Worm (Caenorhabditis elegans) whole organism, L4 larva: ENCODE data around the gene W07G4.7.

Experiments
- F10B5.3 ChIP-seq: sonication (generic microtip); optimal IDR thresholded peaks from 2 replicates; lab custom pipeline; 2016; ENCODE audit warnings: mild to moderate bottlenecking, missing genetic modification characterization, missing compliant biosample characterization
- F37D6.2 ChIP-seq: sonication (generic microtip); optimal IDR thresholded peaks from 2 replicates; lab custom pipeline; 2016; ENCODE audit warnings: mild to moderate bottlenecking, missing genetic modification characterization, missing compliant biosample characterization
- F44E2.7 ChIP-seq: fragments of 200-800 bp; sonication (Bioruptor generic); IDR thresholded peaks from 2 replicates; pipeline ENCODE4 v2.1.2; 2022; ENCODE audit warnings: missing genetic modification characterization, missing compliant biosample characterization
- T20F7.1 ChIP-seq: fragments of 200-800 bp; sonication (Bioruptor generic); optimal IDR thresholded peaks from 2 replicates; lab custom pipeline; 2018; ENCODE audit warnings: mild to moderate bottlenecking, missing genetic modification characterization, missing compliant biosample characterization
- Y48G9A.11 ChIP-seq: fragments of 200-800 bp; sonication (Bioruptor generic); IDR thresholded peaks from 2 replicates; pipeline ENCODE4 v1.3.6; 2022; ENCODE audit warnings: missing genetic modification reagents, missing genetic modification characterization, missing compliant biosample characterization
- Y75B8A.6 ChIP-seq: fragments of 200-800 bp; sonication (Bioruptor generic); IDR thresholded peaks from 2 replicates; pipeline ENCODE4 v1.3.6; 2022; ENCODE audit warnings: missing genetic modification reagents, missing genetic modification characterization, missing compliant biosample characterization
- ZK337.2 ChIP-seq: fragments of 200-800 bp; sonication (Bioruptor generic); IDR thresholded peaks from 2 replicates; pipeline ENCODE4 v1.3.6; 2022; ENCODE audit warnings: missing genetic modification reagents, missing genetic modification characterization, missing compliant biosample characterization
- ZK546.5 ChIP-seq, 2 experiments: sonication (generic microtip); optimal IDR thresholded peaks; 2 replicates each; lab custom pipeline; 2017; ENCODE audit warnings: missing biosample characterization in 2 of 2, missing genetic modification characterization in 2 of 2
- arid-1 ChIP-seq: fragments of 200-800 bp; sonication (Bioruptor generic); conservative IDR thresholded peaks from 2 replicates; pipeline ENCODE4 v1.3.6; 2022; ENCODE audit warnings: missing genetic modification reagents, missing genetic modification characterization, missing compliant biosample characterization
- attf-4 ChIP-seq: sonication (generic microtip); optimal IDR thresholded peaks from 3 replicates; lab custom pipeline; 2017; ENCODE audit warnings: missing biosample characterization, missing genetic modification characterization
- ceh-20 ChIP-seq: fragments of 200-800 bp; sonication (Bioruptor generic); IDR thresholded peaks from 2 replicates; pipeline ENCODE4 v1.3.6; 2022; ENCODE audit warnings: missing genetic modification reagents, missing genetic modification characterization, missing compliant biosample characterization
- ceh-82 ChIP-seq: sonication (generic microtip); optimal IDR thresholded peaks from 2 replicates; lab custom pipeline; 2017; ENCODE audit warnings: missing biosample characterization, missing genetic modification characterization
- cey-2 ChIP-seq: sonication (generic microtip); optimal IDR thresholded peaks from 3 replicates; lab custom pipeline; 2017; ENCODE audit warnings: missing genetic modification characterization, mild to moderate bottlenecking, missing compliant biosample characterization, antibody characterized with exemption, borderline replicate concordance; ENCODE audit not compliant: insufficient read depth
- daf-12 ChIP-seq: fragments of 150-350 bp; optimal IDR thresholded peaks from 2 replicates; lab custom pipeline; 2014; ENCODE audit warnings: missing biosample characterization, missing genetic modification reagents, missing genetic modification characterization
- daf-19 ChIP-seq: fragments of 200-800 bp; sonication (Bioruptor generic); conservative IDR thresholded peaks from 2 replicates; pipeline ENCODE4 v1.3.6; 2022; ENCODE audit warnings: missing genetic modification characterization, missing compliant biosample characterization
- dmd-9 ChIP-seq: fragments of 200-800 bp; sonication (Bioruptor generic); IDR thresholded peaks from 2 replicates; pipeline ENCODE4 v1.3.6; 2022; ENCODE audit warnings: missing genetic modification reagents, missing genetic modification characterization, missing compliant biosample characterization
- dpl-1 ChIP-seq: fragments of 150-350 bp; optimal IDR thresholded peaks from 2 replicates; lab custom pipeline; 2014; ENCODE audit warnings: missing biosample characterization, missing genetic modification reagents, missing genetic modification characterization
- duxl-1 ChIP-seq: sonication (generic microtip); optimal IDR thresholded peaks from 2 replicates; lab custom pipeline; 2016; ENCODE audit warnings: mild to moderate bottlenecking, missing genetic modification characterization, moderate library complexity, missing compliant biosample characterization; ENCODE audit not compliant: poor library complexity
- egl-43 ChIP-seq: fragments of 200-800 bp; sonication (Bioruptor generic); IDR thresholded peaks from 2 replicates; pipeline ENCODE4 v1.3.6; 2022; ENCODE audit warnings: missing genetic modification reagents, missing genetic modification characterization, missing compliant biosample characterization
- fkh-10 ChIP-seq: fragments of 150-350 bp; optimal IDR thresholded peaks from 2 replicates; lab custom pipeline; 2014; ENCODE audit warnings: missing biosample characterization, missing genetic modification reagents, missing genetic modification characterization
- hlh-30 ChIP-seq: sonication (generic microtip); optimal IDR thresholded peaks from 2 replicates; lab custom pipeline; 2017; ENCODE audit warnings: antibody characterized with exemption, mild to moderate bottlenecking, missing genetic modification characterization, missing compliant biosample characterization; ENCODE audit not compliant: insufficient read depth
- hmg-1.1 ChIP-seq: fragments of 200-800 bp; sonication (Bioruptor generic); IDR thresholded peaks from 2 replicates; pipeline ENCODE4 v1.3.6; 2022; ENCODE audit warnings: missing genetic modification reagents, missing genetic modification characterization, missing compliant biosample characterization
- jun-1 ChIP-seq: fragments of 150-350 bp; optimal IDR thresholded peaks from 2 replicates; lab custom pipeline; 2014; ENCODE audit warnings: missing biosample characterization, missing genetic modification reagents, missing genetic modification characterization
- lin-1 ChIP-seq: fragments of 200-800 bp; sonication (Bioruptor generic); IDR thresholded peaks from 2 replicates; pipeline ENCODE4 v1.3.6; 2022; ENCODE audit warnings: missing genetic modification reagents, missing genetic modification characterization, missing compliant biosample characterization
- lin-15B ChIP-seq: fragments of 150-350 bp; sonication (generic microtip); optimal IDR thresholded peaks from 3 replicates; lab custom pipeline; 2014; ENCODE audit warnings: missing biosample characterization, missing genetic modification characterization
- lsy-2 ChIP-seq, 2 experiments: fragments of 150-350 bp in 1 of 2; sonication (generic microtip) in 1 of 2; optimal IDR thresholded peaks; 2 replicates each; lab custom pipeline; 2014 to 2017; ENCODE audit warnings: missing biosample characterization in 2 of 2, missing genetic modification characterization in 2 of 2
- mdt-29 ChIP-seq: fragments of 200-800 bp; sonication (Bioruptor generic); IDR thresholded peaks from 2 replicates; pipeline ENCODE4 v1.3.6; 2022; ENCODE audit warnings: missing genetic modification reagents, missing genetic modification characterization, missing compliant biosample characterization
- mxl-3 ChIP-seq: fragments of 200-800 bp; sonication (Bioruptor generic); optimal IDR thresholded peaks from 2 replicates; lab custom pipeline; 2018; ENCODE audit warnings: mild to moderate bottlenecking, missing genetic modification characterization, missing compliant biosample characterization
- nhr-10 ChIP-seq: fragments of 150-350 bp; optimal IDR thresholded peaks from 2 replicates; lab custom pipeline; 2014; ENCODE audit warnings: missing biosample characterization, missing genetic modification characterization
- nhr-102 ChIP-seq: sonication (generic microtip); optimal IDR thresholded peaks from 2 replicates; lab custom pipeline; 2016; ENCODE audit warnings: mild to moderate bottlenecking, missing genetic modification characterization, moderate library complexity, missing compliant biosample characterization
- nhr-11 ChIP-seq: fragments of 150-350 bp; optimal IDR thresholded peaks from 2 replicates; lab custom pipeline; 2014; ENCODE audit warnings: missing biosample characterization, missing genetic modification characterization
- nhr-111 ChIP-seq: fragments of 200-800 bp; sonication (Bioruptor generic); optimal IDR thresholded peaks from 2 replicates; lab custom pipeline; 2018; ENCODE audit warnings: mild to moderate bottlenecking, missing genetic modification characterization, missing compliant biosample characterization
- nhr-25 ChIP-seq: sonication (generic microtip); optimal IDR thresholded peaks from 2 replicates; lab custom pipeline; 2017; ENCODE audit warnings: missing genetic modification characterization, mild to moderate bottlenecking, missing compliant biosample characterization, antibody characterized with exemption, moderate library complexity, borderline replicate concordance; ENCODE audit not compliant: insufficient read depth
- nhr-28 ChIP-seq: fragments of 150-350 bp; optimal IDR thresholded peaks from 2 replicates; lab custom pipeline; 2014; ENCODE audit warnings: missing biosample characterization, missing genetic modification characterization
- nhr-48 ChIP-seq: sonication (generic microtip); optimal IDR thresholded peaks from 2 replicates; lab custom pipeline; 2016; ENCODE audit warnings: mild to moderate bottlenecking, missing genetic modification characterization, missing compliant biosample characterization
- nhr-6 ChIP-seq: fragments of 150-350 bp; optimal IDR thresholded peaks from 2 replicates; lab custom pipeline; 2014; ENCODE audit warnings: missing biosample characterization, missing genetic modification characterization
- nhr-76 ChIP-seq: fragments of 150-350 bp; optimal IDR thresholded peaks from 2 replicates; lab custom pipeline; 2014; ENCODE audit warnings: missing biosample characterization, missing genetic modification characterization
- nhr-77 ChIP-seq: fragments of 150-350 bp; optimal IDR thresholded peaks from 2 replicates; lab custom pipeline; 2014; ENCODE audit warnings: missing biosample characterization, missing genetic modification characterization
- pha-4 ChIP-seq, 2 experiments: fragments of 150-350 bp in 1 of 2; fragments of 200-800 bp in 1 of 2; sonication (Bioruptor generic) in 1 of 2; IDR thresholded peaks in 1 of 2; optimal IDR thresholded peaks in 1 of 2; 2 replicates each; pipeline versions ENCODE4 v1.3.6 to Lab custom; 2014 to 2022; ENCODE audit warnings: missing genetic modification characterization in 2 of 2, missing genetic modification reagents in 2 of 2, missing biosample characterization in 1 of 2, missing compliant biosample characterization in 1 of 2
- sdz-12 ChIP-seq: fragments of 200-800 bp; sonication (Bioruptor generic); optimal IDR thresholded peaks from 2 replicates; lab custom pipeline; 2018; ENCODE audit warnings: mild to moderate bottlenecking, missing genetic modification characterization, missing compliant biosample characterization
- skn-1 ChIP-seq: fragments of 150-350 bp; optimal IDR thresholded peaks from 2 replicates; lab custom pipeline; 2014; ENCODE audit warnings: missing biosample characterization, missing genetic modification characterization
- spr-1 ChIP-seq: sonication (generic microtip); optimal IDR thresholded peaks from 2 replicates; lab custom pipeline; 2016; ENCODE audit warnings: mild to moderate bottlenecking, missing genetic modification characterization, missing compliant biosample characterization
- spr-3 ChIP-seq: fragments of 200-800 bp; sonication (Bioruptor generic); optimal IDR thresholded peaks from 2 replicates; lab custom pipeline; 2018; ENCODE audit warnings: mild to moderate bottlenecking, missing genetic modification characterization, missing compliant biosample characterization
- tra-1 ChIP-seq: fragments of 200-800 bp; sonication (Bioruptor generic); IDR thresholded peaks from 2 replicates; pipeline ENCODE4 v1.3.6; 2022; ENCODE audit warnings: missing genetic modification reagents, missing genetic modification characterization, missing compliant biosample characterization
- zag-1 ChIP-seq: fragments of 150-350 bp; optimal IDR thresholded peaks from 2 replicates; lab custom pipeline; 2014; ENCODE audit warnings: missing biosample characterization, missing genetic modification characterization
- zip-2 ChIP-seq: fragments of 150-350 bp; optimal IDR thresholded peaks from 2 replicates; lab custom pipeline; 2014; ENCODE audit warnings: missing biosample characterization, missing genetic modification characterization

W07G4.7 gene

DNA sequence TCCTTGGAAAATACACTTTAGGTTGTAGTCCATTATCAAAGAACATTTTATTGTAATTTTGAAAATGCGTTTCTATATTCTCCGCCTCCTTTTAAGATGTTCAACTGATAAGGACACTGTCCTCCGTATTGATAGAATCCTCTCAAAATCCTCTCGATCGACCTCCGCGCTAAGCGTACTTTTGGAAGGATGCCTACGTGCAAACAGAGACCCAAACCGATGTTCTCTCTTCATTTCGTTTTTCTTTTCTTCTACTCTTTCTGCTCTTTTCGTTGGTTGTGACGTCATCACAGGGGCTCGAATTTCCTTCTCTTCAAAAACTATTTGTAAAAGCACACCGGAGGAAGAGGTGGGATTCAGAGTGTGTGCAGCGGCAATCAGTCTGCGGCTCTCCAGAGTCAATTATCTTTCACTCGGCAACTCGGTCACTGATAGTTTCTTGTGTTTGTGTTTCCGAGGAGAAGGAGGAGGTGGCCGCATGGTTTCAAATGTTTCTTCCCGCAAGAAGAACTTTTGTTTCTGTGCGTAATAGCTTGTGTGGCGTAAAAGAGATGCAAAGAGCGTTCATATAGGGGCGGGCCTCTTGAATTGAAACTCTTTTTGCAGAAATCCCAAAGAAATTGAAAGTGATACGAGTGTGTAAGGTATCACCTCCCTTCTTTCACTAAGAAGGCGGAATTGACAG, 48.1 kb upstream of the W07G4.7 start, which contains the start of gene C34B4.2 (continued):
- TF ChIP-seq F37D6.2 (no peak), jun-1 (tag; lab: Kevin White, UChicago) (no peak), pha-4 (GFP tag; IDR thresholded peaks at IDR 0.05; lab: Robert Waterston, UW) (peak; percentile 61), pha-4 (tag; optimal IDR thresholded peaks at IDR 0.05; lab: Kevin White, UChicago) (peak; percentile 85), lin-15B (tag; lab: Kevin White, UChicago) (no peak), zip-2 (tag; lab: Kevin White, UChicago) (no peak), nhr-77 (peak; percentile 5), arid-1 (GFP tag; lab: Robert Waterston, UW) (no peak), spr-3 (no peak), nhr-48 (peak; percentile 51), ceh-20 (GFP tag; lab: Robert Waterston, UW) (no peak; the same call in 1 of the 2 replicates), T20F7.1 (GFP tag; lab: Kevin White, UChicago) (peak; percentile 25), ceh-82 (no peak), hmg-1.1 (GFP tag; lab: Robert Waterston, UW) (0 out of 2 replicates have a peak, but pooled peaks have one; percentile 65), nhr-76 (tag; lab: Kevin White, UChicago) (no peak), zag-1 (tag; lab: Kevin White, UChicago) (no peak), F10B5.3 (tag; lab: Kevin White, UChicago) (no peak), sdz-12 (GFP tag; lab: Kevin White, UChicago) (no peak), spr-1 (tag; lab: Kevin White, UChicago) (no peak), ZK546.5 (tag; optimal IDR thresholded peaks at IDR 0.05; lab: Kevin White, UChicago) (no peak)

- TF ChIP-seq skn-1 (tag; lab: Kevin White, UChicago): no peak
- TF ChIP-seq daf-19 (GFP tag; lab: Robert Waterston, UW): no peak
- peak; percentile 27 for TF ChIP-seq dpl-1 (GFP tag; lab: Kevin White, UChicago)
- no peak for TF ChIP-seq egl-43
- TF ChIP-seq attf-4 (tag; lab: Kevin White, UChicago): no peak
- TF ChIP-seq arid-1 (GFP tag; lab: Robert Waterston, UW): no peak
- peak; percentile 91 for TF ChIP-seq mxl-3 (GFP tag; lab: Kevin White, UChicago)
- TF ChIP-seq mdt-29 (GFP tag; lab: Robert Waterston, UW): no peak
- TF ChIP-seq lsy-2 (tag; optimal IDR thresholded peaks at IDR 0.05; lab: Kevin White, UChicago): peak; percentile 47 to 51
- no peak for TF ChIP-seq fkh-10 (GFP tag; lab: Kevin White, UChicago)
- TF ChIP-seq cey-2 (tag; lab: Kevin White, UChicago): peak; percentile 86
- peak; percentile 75 for TF ChIP-seq hlh-30
- peak; percentile 47; the same call in 1 of the 2 replicates for TF ChIP-seq lin-1 (GFP tag; lab: Robert Waterston, UW)
- TF ChIP-seq ceh-20 (GFP tag; lab: Robert Waterston, UW): no peak; the same call in none of the 2 replicates
- TF ChIP-seq Y48G9A.11 (GFP tag; lab: Robert Waterston, UW): no peak
- no peak for TF ChIP-seq F44E2.7 (GFP tag; lab: Robert Waterston, UW)
- peak; percentile 57 for TF ChIP-seq nhr-6 (tag; lab: Kevin White, UChicago)
- TF ChIP-seq dmd-9 (GFP tag; lab: Robert Waterston, UW): no peak
- TF ChIP-seq daf-12 (tag; lab: Kevin White, UChicago): no peak
- TF ChIP-seq nhr-102 (tag; lab: Kevin White, UChicago): peak; percentile 36
- TF ChIP-seq Y75B8A.6 (GFP tag; lab: Robert Waterston, UW): no peak
- TF ChIP-seq zip-2 (tag; lab: Kevin White, UChicago): no peak
- peak; percentile 60 for TF ChIP-seq nhr-76 (tag; lab: Kevin White, UChicago)
- TF ChIP-seq ZK337.2 (GFP tag; lab: Robert Waterston, UW): no peak
- no peak for TF ChIP-seq spr-3
- TF ChIP-seq nhr-11 (tag; lab: Kevin White, UChicago): peak; percentile 41
- peak; percentile 31 for TF ChIP-seq nhr-10
- peak; percentile 74 for TF ChIP-seq tra-1 (GFP tag; lab: Robert Waterston, UW)
- peak; percentile 81 for TF ChIP-seq nhr-28
- TF ChIP-seq nhr-111 (GFP tag; lab: Kevin White, UChicago): no peak
- no peak for TF ChIP-seq pha-4 (GFP tag; IDR thresholded peaks at IDR 0.05; lab: Robert Waterston, UW)
- TF ChIP-seq pha-4 (tag; optimal IDR thresholded peaks at IDR 0.05; lab: Kevin White, UChicago): no peak
- TF ChIP-seq nhr-25 (tag; lab: Kevin White, UChicago): peak; percentile 78
- no peak for TF ChIP-seq duxl-1 (tag; lab: Kevin White, UChicago)
Observed at ce11 chrV:13081197-13081747, 46.8 kb upstream of the W07G4.7 start.
